Fruit fly (Drosophila melanogaster): ENCODE measurements around the gene CG12170.

The CG12170 gene

DNA sequence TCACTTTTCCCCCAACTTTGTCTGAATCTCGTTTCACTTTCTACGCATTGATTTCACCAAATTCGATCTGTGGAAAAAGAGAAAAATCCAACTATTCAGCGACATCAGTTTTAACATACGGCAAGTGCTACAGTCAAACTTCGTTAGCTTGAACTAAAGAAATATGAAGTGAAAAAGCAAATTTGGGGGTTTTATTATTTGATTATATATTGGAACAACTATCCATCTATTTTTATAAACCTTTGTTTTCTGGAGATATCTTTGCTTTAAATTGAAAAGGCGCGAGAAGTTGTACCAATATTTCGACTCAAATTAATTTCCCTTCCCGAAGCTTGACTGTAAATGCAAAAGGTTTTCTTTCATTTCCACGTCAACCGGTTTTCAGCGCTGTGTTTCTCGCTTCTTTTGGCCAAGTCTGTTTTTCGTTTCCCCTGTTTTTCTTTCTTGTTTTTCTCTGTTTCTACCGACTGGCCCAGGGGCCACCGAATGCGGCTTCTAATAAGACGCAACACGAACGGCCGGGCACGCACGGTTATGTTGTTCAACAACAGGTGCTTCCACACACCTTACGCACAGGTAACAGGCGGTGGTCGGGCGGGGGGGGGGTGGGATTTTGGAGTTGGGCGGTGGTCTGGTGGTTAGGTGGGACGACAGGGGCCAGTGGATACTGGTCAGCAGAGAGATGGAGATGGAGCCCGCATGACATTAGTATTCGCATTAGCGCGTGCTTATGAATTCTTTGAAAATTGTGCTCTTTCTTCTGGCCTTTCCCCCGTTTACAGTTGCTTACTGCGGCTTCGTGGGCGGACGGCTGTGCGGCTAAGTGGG lies 46.1 kb downstream of the CG12170 start (continued):
- no peak for TF ChIP-seq CG11902 (GFP tag; optimal IDR thresholded peaks at IDR 0.05)
- TF ChIP-seq CG6276 (GFP tag; optimal IDR thresholded peaks at IDR 0.05), result peak; percentile 91
- peak; percentile 86 for TF ChIP-seq CG4318 (GFP tag; optimal IDR thresholded peaks at IDR 0.05)
- no peak for TF ChIP-seq topi (GFP tag; optimal IDR thresholded peaks at IDR 0.05)
- TF ChIP-seq CG6163 (GFP tag; IDR thresholded peaks at IDR 0.05), result peak; percentile 75
- TF ChIP-seq Eip78C (GFP tag), result peak; percentile 92
- TF ChIP-seq Eip75B (GFP tag; optimal IDR thresholded peaks at IDR 0.05), result peak; percentile 53
- TF ChIP-seq CG1621 (tag; optimal IDR thresholded peaks at IDR 0.05), result no peak
- no peak for TF ChIP-seq Ets21C (GFP tag; optimal IDR thresholded peaks at IDR 0.05)
- TF ChIP-seq CG6792 (GFP tag; optimal IDR thresholded peaks at IDR 0.05), result no peak
- peak; percentile 75 for TF ChIP-seq CG3919 (GFP tag; optimal IDR thresholded peaks at IDR 0.05)
- no peak for TF ChIP-seq CG6854 (GFP tag; optimal IDR thresholded peaks at IDR 0.05)
- no peak for TF ChIP-seq CG34406 (GFP tag; optimal IDR thresholded peaks at IDR 0.05)
- no peak for TF ChIP-seq Hr38 (GFP tag; optimal IDR thresholded peaks at IDR 0.05)
- TF ChIP-seq Met (GFP tag; optimal IDR thresholded peaks at IDR 0.05), result no peak
- no peak for TF ChIP-seq vri (GFP tag; optimal IDR thresholded peaks at IDR 0.05)
- no peak for TF ChIP-seq fkh (GFP tag; optimal IDR thresholded peaks at IDR 0.05)
- TF ChIP-seq CG31627 (GFP tag; optimal IDR thresholded peaks at IDR 0.05), result peak; percentile 7
- no peak for TF ChIP-seq CG6808 (GFP tag; optimal IDR thresholded peaks at IDR 0.05)
- TF ChIP-seq cyc (GFP tag; optimal IDR thresholded peaks at IDR 0.05), result no peak
- TF ChIP-seq svp (GFP tag), result no peak
- peak; percentile 70 for TF ChIP-seq achi (GFP tag; optimal IDR thresholded peaks at IDR 0.05)
- TF ChIP-seq net (GFP tag; optimal IDR thresholded peaks at IDR 0.05), result peak; percentile 67
- no peak for TF ChIP-seq CG8632 (GFP tag; optimal IDR thresholded peaks at IDR 0.05)
- no peak for TF ChIP-seq Ets96B (tag; optimal IDR thresholded peaks at IDR 0.05)
- TF ChIP-seq Blimp-1 (GFP tag; optimal IDR thresholded peaks at IDR 0.05), result no peak
- TF ChIP-seq CG11762 (GFP tag; optimal IDR thresholded peaks at IDR 0.05; ENCODE audit: insufficient read depth), result peak; percentile 41
- peak; percentile 89 for TF ChIP-seq eg (GFP tag; IDR thresholded peaks at IDR 0.05)
- no peak for TF ChIP-seq Sox15 (GFP tag; optimal IDR thresholded peaks at IDR 0.05)
- TF ChIP-seq CG9139 (GFP tag; optimal IDR thresholded peaks at IDR 0.05), result no peak
- TF ChIP-seq CG3032 (tag; optimal IDR thresholded peaks at IDR 0.05), result no peak
- TF ChIP-seq dac (GFP tag; optimal IDR thresholded peaks at IDR 0.05), result peak; percentile 78
- TF ChIP-seq CG15336 (GFP tag; IDR thresholded peaks at IDR 0.05), result peak; percentile 93
- peak; percentile 91 for TF ChIP-seq CG8119 (GFP tag; IDR thresholded peaks at IDR 0.05)
- TF ChIP-seq acj6 (GFP tag; optimal IDR thresholded peaks at IDR 0.05), result peak; percentile 59
- TF ChIP-seq Eip93F (GFP tag; optimal IDR thresholded peaks at IDR 0.05), result no peak
- no peak for TF ChIP-seq CG10669 (GFP tag; optimal IDR thresholded peaks at IDR 0.05)
- no peak for TF ChIP-seq CG8319 (GFP tag; optimal IDR thresholded peaks at IDR 0.05)

- TF ChIP-seq CG8119 (GFP tag; IDR thresholded peaks at IDR 0.05) (no peak), spab (GFP tag; optimal IDR thresholded peaks at IDR 0.05) (no peak), CG11294 (GFP tag; IDR thresholded peaks at IDR 0.05) (no peak), ss (GFP tag; optimal IDR thresholded peaks at IDR 0.05) (peak in 1 of 2 experiments; percentile 12), vri (GFP tag; optimal IDR thresholded peaks at IDR 0.05) (no peak), acj6 (GFP tag; optimal IDR thresholded peaks at IDR 0.05) (no peak), Hr38 (GFP tag; optimal IDR thresholded peaks at IDR 0.05) (no peak), Blimp-1 (GFP tag; optimal IDR thresholded peaks at IDR 0.05) (no peak), svp (GFP tag) (no peak), OdsH (GFP tag; optimal IDR thresholded peaks at IDR 0.05) (no peak), cyc (GFP tag; optimal IDR thresholded peaks at IDR 0.05) (no peak), Sox102F (GFP tag; optimal IDR thresholded peaks at IDR 0.05) (no peak), CG6808 (GFP tag; optimal IDR thresholded peaks at IDR 0.05) (no peak), CG1621 (tag; optimal IDR thresholded peaks at IDR 0.05) (no peak), Eip78C (GFP tag) (peak; percentile 60)
These were observed 47.6 kb downstream of the CG12170 start for dm6 chr3R:5684550-5685118.

Measured in whole organism, prepupa.